Worm (Caenorhabditis elegans) whole organism, L2 larva: Measurements from ENCODE around the gene F11C7.6.
A peak's percentile ranks its signal among the peaks of the same experiment; 100 is the strongest.

ENCODE experiments used
- C34F6.9 ChIP-seq: fragments of 150-350 bp; optimal IDR thresholded peaks from 2 replicates; lab custom pipeline; 2014; ENCODE audit warnings: missing biosample characterization, missing genetic modification characterization
- F13H6.1 ChIP-seq: sonication (generic microtip); optimal IDR thresholded peaks from 2 replicates; lab custom pipeline; 2016; ENCODE audit warnings: missing genetic modification characterization, missing compliant biosample characterization
- R02D3.7 ChIP-seq: fragments of 150-350 bp; optimal IDR thresholded peaks from 2 replicates; lab custom pipeline; 2014; ENCODE audit warnings: missing biosample characterization, missing genetic modification characterization
- Y55F3AM.14 ChIP-seq: fragments of 200-800 bp; sonication (Bioruptor generic); optimal IDR thresholded peaks from 2 replicates; lab custom pipeline; 2018; ENCODE audit warnings: mild to moderate bottlenecking, missing genetic modification characterization, missing compliant biosample characterization
- ZK546.5 ChIP-seq: sonication (generic microtip); optimal IDR thresholded peaks from 2 replicates; lab custom pipeline; 2017; ENCODE audit warnings: missing biosample characterization, missing genetic modification characterization
- alr-1 ChIP-seq: fragments of 150-350 bp; optimal IDR thresholded peaks from 2 replicates; lab custom pipeline; 2014; ENCODE audit warnings: missing biosample characterization, missing genetic modification characterization
- aly-2 ChIP-seq: fragments of 150-350 bp; optimal IDR thresholded peaks from 2 replicates; lab custom pipeline; 2014; ENCODE audit warnings: missing biosample characterization, missing genetic modification characterization
- ama-1 ChIP-seq: fragments of 150-350 bp; optimal IDR thresholded peaks from 2 replicates; lab custom pipeline; 2018; ENCODE audit warnings: inconsistent platforms
- blmp-1 ChIP-seq: sonication (generic microtip); optimal IDR thresholded peaks from 2 replicates; lab custom pipeline; 2017; ENCODE audit warnings: missing genetic modification characterization, mild to moderate bottlenecking, missing compliant biosample characterization, antibody characterized with exemption, moderate library complexity; ENCODE audit not compliant: insufficient read depth
- ceh-16 ChIP-seq: fragments of 150-350 bp; optimal IDR thresholded peaks from 2 replicates; lab custom pipeline; 2014; ENCODE audit warnings: missing biosample characterization, missing genetic modification characterization
- ceh-82 ChIP-seq: fragments of 150-350 bp; optimal IDR thresholded peaks from 2 replicates; lab custom pipeline; 2014; ENCODE audit warnings: missing biosample characterization, missing genetic modification characterization
- crh-2 ChIP-seq: sonication (generic microtip); optimal IDR thresholded peaks from 2 replicates; lab custom pipeline; 2017; ENCODE audit warnings: missing biosample characterization, missing genetic modification characterization
- dmd-4 ChIP-seq: sonication (generic microtip); optimal IDR thresholded peaks from 2 replicates; lab custom pipeline; 2017; ENCODE audit warnings: missing biosample characterization, missing genetic modification characterization
- egl-27 ChIP-seq: sonication (generic microtip); optimal IDR thresholded peaks from 3 replicates; lab custom pipeline; 2017; ENCODE audit warnings: missing biosample characterization, missing genetic modification reagents, missing genetic modification characterization
- elt-1 ChIP-seq: fragments of 150-350 bp; optimal IDR thresholded peaks from 2 replicates; lab custom pipeline; 2014; ENCODE audit warnings: missing biosample characterization, missing genetic modification characterization
- elt-3 ChIP-seq: sonication (generic microtip); optimal IDR thresholded peaks from 2 replicates; lab custom pipeline; 2017; ENCODE audit warnings: missing biosample characterization, missing genetic modification characterization
- fos-1 ChIP-seq: fragments of 150-350 bp; optimal IDR thresholded peaks from 2 replicates; lab custom pipeline; 2014; ENCODE audit warnings: missing biosample characterization, missing genetic modification characterization
- gmeb-1 ChIP-seq: fragments of 150-350 bp; optimal IDR thresholded peaks from 2 replicates; lab custom pipeline; 2014; ENCODE audit warnings: missing biosample characterization, missing genetic modification characterization
- lin-11 ChIP-seq: fragments of 150-350 bp; sonication (generic microtip); optimal IDR thresholded peaks from 2 replicates; lab custom pipeline; 2014; ENCODE audit warnings: missing biosample characterization, missing genetic modification characterization, inconsistent platforms, mixed read lengths
- lin-13 ChIP-seq: fragments of 150-350 bp; optimal IDR thresholded peaks from 2 replicates; lab custom pipeline; 2014; ENCODE audit warnings: missing biosample characterization, missing genetic modification reagents, missing genetic modification characterization
- lin-39 ChIP-seq: fragments of 150-350 bp; optimal IDR thresholded peaks from 2 replicates; lab custom pipeline; 2014; ENCODE audit warnings: missing biosample characterization, missing genetic modification reagents, missing genetic modification characterization
- lsy-2 ChIP-seq, 2 experiments: fragments of 150-350 bp in 1 of 2; sonication (generic microtip) in 1 of 2; optimal IDR thresholded peaks; 2 replicates each; lab custom pipeline; 2014 to 2017; ENCODE audit warnings: missing biosample characterization in 2 of 2, missing genetic modification characterization in 2 of 2
- mab-5 ChIP-seq: fragments of 150-350 bp; optimal IDR thresholded peaks from 2 replicates; lab custom pipeline; 2014; ENCODE audit warnings: missing biosample characterization, missing genetic modification characterization
- mbf-1 ChIP-seq: sonication (generic microtip); optimal IDR thresholded peaks from 2 replicates; lab custom pipeline; 2017; ENCODE audit warnings: missing biosample characterization, missing genetic modification characterization
- nhr-10 ChIP-seq: sonication (generic microtip); optimal IDR thresholded peaks from 2 replicates; lab custom pipeline; 2017; ENCODE audit warnings: missing biosample characterization, missing genetic modification characterization
- nhr-11 ChIP-seq: fragments of 150-350 bp; optimal IDR thresholded peaks from 2 replicates; lab custom pipeline; 2014; ENCODE audit warnings: missing biosample characterization, missing genetic modification characterization
- nhr-12 ChIP-seq: fragments of 150-350 bp; optimal IDR thresholded peaks from 2 replicates; lab custom pipeline; 2014; ENCODE audit warnings: missing biosample characterization, missing genetic modification characterization
- nhr-129 ChIP-seq: fragments of 150-350 bp; optimal IDR thresholded peaks from 2 replicates; lab custom pipeline; 2014; ENCODE audit warnings: missing biosample characterization, missing genetic modification characterization
- nhr-21 ChIP-seq: fragments of 150-350 bp; optimal IDR thresholded peaks from 2 replicates; lab custom pipeline; 2014; ENCODE audit warnings: missing biosample characterization, missing genetic modification characterization
- nhr-23 ChIP-seq: fragments of 150-350 bp; optimal IDR thresholded peaks from 2 replicates; lab custom pipeline; 2014; ENCODE audit warnings: missing biosample characterization, missing genetic modification reagents, missing genetic modification characterization
- nhr-237 ChIP-seq: fragments of 150-350 bp; optimal IDR thresholded peaks from 2 replicates; lab custom pipeline; 2014; ENCODE audit warnings: missing biosample characterization, missing genetic modification characterization
- nhr-25 ChIP-seq: fragments of 150-350 bp; sonication (generic microtip); optimal IDR thresholded peaks from 3 replicates; lab custom pipeline; 2014; ENCODE audit warnings: missing biosample characterization, missing genetic modification characterization
- nhr-6 ChIP-seq: fragments of 150-350 bp; optimal IDR thresholded peaks from 2 replicates; lab custom pipeline; 2014; ENCODE audit warnings: missing biosample characterization, missing genetic modification characterization
- nhr-77 ChIP-seq: fragments of 150-350 bp; optimal IDR thresholded peaks from 2 replicates; lab custom pipeline; 2014; ENCODE audit warnings: missing biosample characterization, missing genetic modification characterization
- peb-1 ChIP-seq: fragments of 150-350 bp; optimal IDR thresholded peaks from 2 replicates; lab custom pipeline; 2014; ENCODE audit warnings: missing biosample characterization, missing genetic modification characterization
- sem-4 ChIP-seq: fragments of 150-350 bp; optimal IDR thresholded peaks from 2 replicates; lab custom pipeline; 2014; ENCODE audit warnings: missing biosample characterization, missing genetic modification reagents, missing genetic modification characterization
- skn-1 ChIP-seq: sonication (generic microtip); optimal IDR thresholded peaks from 2 replicates; lab custom pipeline; 2017; ENCODE audit warnings: missing biosample characterization, missing genetic modification characterization
- sma-3 ChIP-seq: sonication (generic microtip); optimal IDR thresholded peaks from 2 replicates; lab custom pipeline; 2016; ENCODE audit warnings: missing genetic modification reagents, missing genetic modification characterization, missing compliant biosample characterization
- sma-9 ChIP-seq, 2 experiments: fragments of 150-350 bp in 1 of 2; sonication (generic microtip) in 1 of 2; optimal IDR thresholded peaks; 2 replicates each; lab custom pipeline; 2014 to 2016; ENCODE audit warnings: missing genetic modification characterization in 2 of 2, mild to moderate bottlenecking in 1 of 2, missing biosample characterization in 1 of 2, missing compliant biosample characterization in 1 of 2, missing genetic modification reagents in 1 of 2, moderate library complexity in 1 of 2
- snpc-4 ChIP-seq: fragments of 150-350 bp; optimal IDR thresholded peaks from 2 replicates; lab custom pipeline; 2014; ENCODE audit warnings: missing biosample characterization, missing genetic modification characterization
- unc-39 ChIP-seq: fragments of 150-350 bp; optimal IDR thresholded peaks from 2 replicates; lab custom pipeline; 2014; ENCODE audit warnings: missing biosample characterization, missing genetic modification characterization
- unc-55 ChIP-seq: fragments of 150-350 bp; sonication (generic microtip); optimal IDR thresholded peaks from 3 replicates; lab custom pipeline; 2014; ENCODE audit warnings: missing biosample characterization, missing genetic modification reagents, missing genetic modification characterization
- zag-1 ChIP-seq: fragments of 150-350 bp; optimal IDR thresholded peaks from 2 replicates; lab custom pipeline; 2014; ENCODE audit warnings: missing biosample characterization, missing genetic modification characterization
- ztf-1 ChIP-seq: fragments of 200-800 bp; sonication (Bioruptor generic); conservative IDR thresholded peaks from 2 replicates; pipeline ENCODE4 v1.3.6; 2022; ENCODE audit warnings: missing genetic modification characterization, missing compliant biosample characterization
- ztf-11 ChIP-seq: sonication (generic microtip); optimal IDR thresholded peaks from 2 replicates; lab custom pipeline; 2017; ENCODE audit warnings: missing biosample characterization, missing genetic modification characterization
- ztf-4 ChIP-seq: fragments of 150-350 bp; optimal IDR thresholded peaks from 2 replicates; lab custom pipeline; 2014; ENCODE audit warnings: missing biosample characterization, missing genetic modification characterization

Gene F11C7.6

DNA sequence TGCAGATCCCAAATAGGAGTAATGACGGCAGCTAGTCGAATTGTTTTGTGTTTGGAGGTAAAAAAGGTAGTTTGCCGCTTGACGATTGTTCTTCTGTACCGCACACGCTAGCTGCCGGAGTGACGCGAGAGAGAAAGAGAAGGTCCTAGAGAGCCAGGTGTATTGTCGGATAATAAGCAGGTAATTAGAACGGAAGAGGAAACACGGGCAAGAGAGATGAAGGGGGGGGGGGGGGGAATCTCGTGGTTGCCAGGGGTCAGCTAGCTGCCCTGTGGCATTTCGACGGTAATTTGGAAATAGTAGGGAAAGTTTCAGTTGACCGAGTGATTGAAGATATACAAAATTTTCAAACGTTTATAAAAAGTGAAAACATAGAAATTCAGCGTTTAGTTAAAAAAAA, 12.5 kb downstream of the F11C7.6 start, which contains the start of gene crb-1:
crb-1 (minus strand) TSS at position 147 of the 400 bp plus-strand sequence.
- TF ChIP-seq sma-9 (GFP tag; optimal IDR thresholded peaks at IDR 0.05; lab: Kevin White, UChicago): no peak
- no peak for TF ChIP-seq sma-9 (tag; optimal IDR thresholded peaks at IDR 0.05; lab: Kevin White, UChicago)
- TF ChIP-seq nhr-12 (tag; lab: Kevin White, UChicago): no peak
- no peak for TF ChIP-seq ZK546.5
- TF ChIP-seq ztf-11: no peak
- no peak for TF ChIP-seq lsy-2 (tag; optimal IDR thresholded peaks at IDR 0.05; lab: Kevin White, UChicago)
- no peak for TF ChIP-seq crh-2 (tag; lab: Kevin White, UChicago)
- no peak for TF ChIP-seq zag-1 (tag; lab: Kevin White, UChicago)
- no peak for TF ChIP-seq ceh-16 (tag; lab: Kevin White, UChicago)
- no peak for TF ChIP-seq fos-1 (tag; lab: Kevin White, UChicago)
- no peak for TF ChIP-seq nhr-23
- no peak for TF ChIP-seq lin-39 (tag; lab: Kevin White, UChicago)

DNA sequence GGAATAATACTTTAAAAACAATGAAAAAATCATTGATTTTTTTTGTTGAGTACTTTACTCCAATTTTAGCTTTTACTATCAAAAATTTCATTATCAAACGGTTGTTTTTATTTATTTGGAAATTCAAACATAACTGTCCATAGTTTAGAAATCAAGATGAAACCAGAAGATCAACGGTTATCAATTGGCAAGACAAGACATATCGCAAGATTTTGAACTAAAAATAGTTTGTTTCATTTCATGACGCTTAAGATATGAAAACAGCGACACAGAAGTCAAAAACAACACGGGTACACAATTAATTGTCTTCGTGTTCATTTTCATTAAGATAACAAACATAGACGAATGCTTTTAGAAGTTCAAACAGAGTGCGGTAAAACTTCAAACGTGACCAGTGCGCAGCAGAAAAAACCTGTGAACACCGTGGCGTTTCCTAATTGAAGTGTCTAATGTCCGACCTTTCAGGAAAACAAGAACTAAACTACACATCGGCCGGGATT, 16.2 kb downstream of the F11C7.6 start:
- peak; percentile 64 for TF ChIP-seq sma-9 (GFP tag; optimal IDR thresholded peaks at IDR 0.05; lab: Kevin White, UChicago)
- TF ChIP-seq sma-9 (tag; optimal IDR thresholded peaks at IDR 0.05; lab: Kevin White, UChicago): no peak
- peak; percentile 56 for TF ChIP-seq nhr-21 (tag; lab: Kevin White, UChicago)
- no peak for TF ChIP-seq snpc-4 (tag; lab: Kevin White, UChicago)
- no peak for TF ChIP-seq elt-3 (tag; lab: Kevin White, UChicago)
- no peak for TF ChIP-seq nhr-129

ce11 chrX:17419813-17420584, 18.6 kb downstream of the F11C7.6 start:
- TF ChIP-seq Y55F3AM.14 (GFP tag; lab: Kevin White, UChicago) (peak; percentile 68), nhr-12 (tag; lab: Kevin White, UChicago) (no peak), nhr-129 (peak; percentile 39), nhr-23 (no peak), ztf-11 (no peak), mbf-1 (tag; lab: Kevin White, UChicago) (no peak), unc-39 (no peak), egl-27 (no peak), sma-3 (peak; percentile 84), alr-1 (tag; lab: Kevin White, UChicago) (no peak), nhr-25 (tag; lab: Kevin White, UChicago) (peak; percentile 64), dmd-4 (tag; lab: Kevin White, UChicago) (no peak), ztf-4 (tag; lab: Kevin White, UChicago) (peak; percentile 98), lsy-2 (tag; optimal IDR thresholded peaks at IDR 0.05; lab: Kevin White, UChicago) (peak in 1 of 2 experiments; percentile 22), C34F6.9 (tag; lab: Kevin White, UChicago) (no peak), ama-1 (lab: Kevin White, UChicago) (peak; percentile 97), elt-1 (no peak), lin-39 (tag; lab: Kevin White, UChicago) (no peak), gmeb-1 (peak; percentile 37), zag-1 (tag; lab: Kevin White, UChicago) (no peak), R02D3.7 (tag; lab: Kevin White, UChicago) (no peak), ceh-16 (tag; lab: Kevin White, UChicago) (no peak), nhr-77 (no peak), elt-3 (tag; lab: Kevin White, UChicago) (no peak), sem-4 (tag; lab: Kevin White, UChicago) (no peak), peb-1 (no peak), mab-5 (tag; lab: Kevin White, UChicago) (no peak), lin-13 (GFP tag; lab: Kevin White, UChicago) (no peak), ceh-82 (tag; lab: Kevin White, UChicago) (peak; percentile 25), nhr-11 (no peak), unc-55 (no peak), lin-11 (tag; lab: Kevin White, UChicago) (no peak), crh-2 (tag; lab: Kevin White, UChicago) (peak; percentile 60), sma-9 (GFP tag; optimal IDR thresholded peaks at IDR 0.05; lab: Kevin White, UChicago) (peak; percentile 69), sma-9 (tag; optimal IDR thresholded peaks at IDR 0.05; lab: Kevin White, UChicago) (no peak), F13H6.1 (tag; lab: Kevin White, UChicago) (no peak), ZK546.5 (no peak), blmp-1 (tag; lab: Kevin White, UChicago) (peak; percentile 44), skn-1 (tag; lab: Kevin White, UChicago) (no peak), nhr-10 (tag; lab: Kevin White, UChicago) (no peak), nhr-6 (peak; percentile 13), aly-2 (tag; lab: Kevin White, UChicago) (no peak), snpc-4 (tag; lab: Kevin White, UChicago) (peak; percentile 9), nhr-237 (tag; lab: Kevin White, UChicago) (no peak), ztf-1 (no peak)
